Worm (Caenorhabditis elegans) whole organism, L1 larva: ENCODE measurements around the gene mob-2.

Experiments used
- blmp-1 ChIP-seq: fragments of 150-350 bp; optimal IDR thresholded peaks from 2 replicates; lab custom pipeline; 2014; ENCODE audit warnings: missing biosample characterization, missing genetic modification characterization
- irx-1 ChIP-seq: sonication (generic microtip); optimal IDR thresholded peaks from 2 replicates; lab custom pipeline; 2016; ENCODE audit warnings: missing genetic modification characterization, missing compliant biosample characterization
- lin-39 ChIP-seq: fragments of 150-350 bp; optimal IDR thresholded peaks from 2 replicates; lab custom pipeline; 2014; ENCODE audit warnings: missing biosample characterization, missing genetic modification reagents, missing genetic modification characterization
- unc-130 ChIP-seq: fragments of 150-350 bp; optimal IDR thresholded peaks from 2 replicates; lab custom pipeline; 2017; ENCODE audit warnings: missing biosample characterization, missing genetic modification characterization, inconsistent platforms
- unc-30 ChIP-seq: sonication (generic microtip); optimal IDR thresholded peaks from 2 replicates; lab custom pipeline; 2017; ENCODE audit warnings: missing biosample characterization, missing genetic modification characterization
- unc-62 ChIP-seq: fragments of 150-350 bp; optimal IDR thresholded peaks from 2 replicates; lab custom pipeline; 2014; ENCODE audit warnings: missing biosample characterization, missing genetic modification reagents, missing genetic modification characterization

DNA sequence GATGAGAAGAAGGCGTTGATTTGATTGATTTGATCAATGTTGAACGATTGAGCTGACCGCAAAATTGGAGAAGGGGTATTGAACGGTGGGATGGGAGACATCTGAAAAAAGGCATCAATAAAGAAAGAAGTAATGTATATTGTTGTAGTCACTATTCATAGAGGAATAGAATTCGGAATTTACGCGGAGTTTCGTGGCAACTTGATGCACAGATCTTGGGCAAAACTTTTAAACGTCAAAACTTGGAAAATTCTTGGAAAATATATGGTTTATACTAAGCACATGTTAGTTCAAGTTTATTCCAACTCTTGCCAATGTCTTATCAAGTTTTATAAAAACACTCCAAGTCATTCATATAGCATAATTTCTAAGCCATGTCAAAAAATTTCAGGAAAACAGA is 43.5 kb downstream of the mob-2 start, which contains the start of gene F17H10.4:
- TF ChIP-seq unc-62 (no peak), lin-39 (tag; lab: Kevin White, UChicago) (no peak), unc-30 (tag; lab: Kevin White, UChicago) (no peak), irx-1 (tag; lab: Kevin White, UChicago) (no peak), unc-130 (no peak), blmp-1 (tag; lab: Kevin White, UChicago) (no peak)
